Worm (Caenorhabditis elegans) whole organism, L1 larva: ENCODE measurements around the gene C38D9.8.

Source experiments
- Y116A8C.19 ChIP-seq: sonication (generic microtip); optimal IDR thresholded peaks from 2 replicates; lab custom pipeline; 2016; ENCODE audit warnings: missing compliant biosample characterization, missing genetic modification characterization, borderline replicate concordance
- fkh-10 ChIP-seq: sonication (generic microtip); optimal IDR thresholded peaks from 2 replicates; lab custom pipeline; 2017; ENCODE audit warnings: missing biosample characterization, missing genetic modification reagents, missing genetic modification characterization
- unc-130 ChIP-seq: fragments of 150-350 bp; optimal IDR thresholded peaks from 2 replicates; lab custom pipeline; 2017; ENCODE audit warnings: missing biosample characterization, missing genetic modification characterization, inconsistent platforms

DNA sequence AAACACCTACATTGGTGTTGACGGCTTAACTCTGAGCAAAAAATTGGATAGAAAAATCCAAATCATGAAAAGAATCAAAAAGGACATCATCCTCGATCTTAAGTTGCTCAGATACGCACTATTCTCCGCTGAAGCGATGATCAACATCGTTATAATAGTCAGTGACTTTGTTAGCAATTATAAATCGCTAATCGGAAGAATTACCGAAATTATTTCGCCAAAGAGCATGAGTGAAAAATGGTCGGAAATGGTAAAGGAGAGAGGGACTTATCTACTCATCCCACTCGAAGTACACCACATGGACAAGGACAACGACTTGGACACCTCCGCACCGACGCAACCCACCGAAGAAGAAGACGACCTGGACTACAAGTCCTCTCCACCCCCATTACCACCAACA is 27.4 kb upstream of the C38D9.8 start:
- TF ChIP-seq Y116A8C.19: no peak
- TF ChIP-seq unc-130: no peak
- no peak for TF ChIP-seq fkh-10 (GFP tag; lab: Kevin White, UChicago)
